Fruit fly (Drosophila melanogaster) whole organism, embryonic: Measurements from ENCODE around the gene MtnE.

Experiments
- CG1024 ChIP-seq: fragments of 200-800 bp; sonication (Bioruptor generic); IDR thresholded peaks from 2 replicates; pipeline ENCODE4 v1.3.6; 2022; ENCODE audit warnings: missing biosample characterization, missing genetic modification characterization
- CG11093 ChIP-seq: fragments of 200-800 bp; sonication (Bioruptor generic); IDR thresholded peaks from 3 replicates; pipeline ENCODE4 v1.3.6; 2022; ENCODE audit warnings: missing biosample characterization, missing genetic modification characterization
- CG12071 ChIP-seq: fragments of 200-800 bp; sonication (Bioruptor generic); optimal IDR thresholded peaks from 3 replicates; lab custom pipeline; 2018; ENCODE audit warnings: missing biosample characterization, mild to moderate bottlenecking, missing genetic modification characterization
- CG12155 ChIP-seq: fragments of 200-800 bp; sonication (Bioruptor generic); optimal IDR thresholded peaks from 3 replicates; lab custom pipeline; 2016; ENCODE audit warnings: missing biosample characterization, missing genetic modification characterization
- CG1233 ChIP-seq: fragments of 200-800 bp; sonication (Bioruptor generic); optimal IDR thresholded peaks from 4 replicates; lab custom pipeline; 2018; ENCODE audit warnings: missing biosample characterization, mild to moderate bottlenecking, missing genetic modification characterization
- CG15011 ChIP-seq: fragments of 200-800 bp; sonication (Bioruptor generic); optimal IDR thresholded peaks from 3 replicates; lab custom pipeline; 2018; ENCODE audit warnings: missing biosample characterization, mild to moderate bottlenecking, missing genetic modification characterization
- CG15073 ChIP-seq: fragments of 200-800 bp; sonication (Bioruptor generic); optimal IDR thresholded peaks from 2 replicates; lab custom pipeline; 2016; ENCODE audit warnings: missing biosample characterization, missing genetic modification characterization
- CG1603 ChIP-seq: fragments of 200-800 bp; sonication (Bioruptor generic); optimal IDR thresholded peaks from 2 replicates; lab custom pipeline; 2019; ENCODE audit warnings: missing biosample characterization, mild to moderate bottlenecking, missing genetic modification characterization, moderate library complexity
- CG16815 ChIP-seq: fragments of 200-800 bp; sonication (Bioruptor generic); optimal IDR thresholded peaks from 3 replicates; lab custom pipeline; 2017; ENCODE audit warnings: missing biosample characterization, mild to moderate bottlenecking, missing genetic modification characterization
- CG17359 ChIP-seq: fragments of 200-800 bp; sonication (Bioruptor generic); optimal IDR thresholded peaks from 3 replicates; lab custom pipeline; 2018; ENCODE audit warnings: missing biosample characterization, mild to moderate bottlenecking, missing genetic modification characterization, moderate library complexity
- CG17568 ChIP-seq: fragments of 200-800 bp; sonication (Bioruptor generic); optimal IDR thresholded peaks from 2 replicates; lab custom pipeline; 2018; ENCODE audit warnings: missing biosample characterization, mild to moderate bottlenecking, missing genetic modification characterization, moderate library complexity
- CG2889 ChIP-seq: fragments of 200-800 bp; sonication (Bioruptor generic); IDR thresholded peaks from 3 replicates; pipeline ENCODE4 v1.3.6; 2022; ENCODE audit warnings: missing biosample characterization, missing genetic modification characterization
- CG32767 ChIP-seq: fragments of 200-800 bp; sonication (Bioruptor generic); IDR thresholded peaks from 2 replicates; pipeline ENCODE4 v1.3.6; 2022; ENCODE audit warnings: missing biosample characterization, missing genetic modification characterization
- CG3407 ChIP-seq: fragments of 200-800 bp; sonication (Bioruptor generic); optimal IDR thresholded peaks from 2 replicates; lab custom pipeline; 2018; ENCODE audit warnings: missing biosample characterization, mild to moderate bottlenecking, missing genetic modification characterization
- CG4707 ChIP-seq: fragments of 200-800 bp; sonication (Bioruptor generic); optimal IDR thresholded peaks from 2 replicates; lab custom pipeline; 2018; ENCODE audit warnings: missing biosample characterization, mild to moderate bottlenecking, missing genetic modification characterization, moderate library complexity
- CG4730 ChIP-seq: fragments of 200-800 bp; sonication (Bioruptor generic); IDR thresholded peaks from 2 replicates; pipeline ENCODE4 v1.3.6; 2022; ENCODE audit warnings: missing biosample characterization, missing genetic modification characterization
- CG4854 ChIP-seq: fragments of 200-800 bp; sonication (Bioruptor generic); optimal IDR thresholded peaks from 2 replicates; lab custom pipeline; 2016; ENCODE audit warnings: missing biosample characterization, missing genetic modification characterization, inconsistent platforms
- CG6654 ChIP-seq: fragments of 200-800 bp; sonication (Bioruptor generic); optimal IDR thresholded peaks from 2 replicates; lab custom pipeline; 2017; ENCODE audit warnings: missing biosample characterization, mild to moderate bottlenecking, missing genetic modification characterization
- CG6689 ChIP-seq: fragments of 200-800 bp; sonication (Bioruptor generic); IDR thresholded peaks from 2 replicates; pipeline ENCODE4 v1.3.6; 2022; ENCODE audit warnings: missing biosample characterization, missing genetic modification characterization
- CG7839 ChIP-seq: fragments of 200-800 bp; sonication (Bioruptor generic); optimal IDR thresholded peaks from 3 replicates; lab custom pipeline; 2018; ENCODE audit warnings: missing biosample characterization, mild to moderate bottlenecking, missing genetic modification characterization, moderate library complexity
- CG8290 ChIP-seq, 3 experiments: fragments of 200-800 bp; sonication (Bioruptor generic); optimal IDR thresholded peaks; 2 replicates each; lab custom pipeline; 2016 to 2019; ENCODE audit warnings: missing biosample characterization in 3 of 3, missing genetic modification characterization in 3 of 3, mild to moderate bottlenecking in 2 of 3, moderate library complexity in 1 of 3
- E2f1 ChIP-seq: fragments of 200-800 bp; sonication (Bioruptor generic); IDR thresholded peaks from 2 replicates; pipeline ENCODE4 v1.3.6; 2022; ENCODE audit warnings: missing biosample characterization, missing genetic modification characterization
- Fer1 ChIP-seq: fragments of 200-800 bp; sonication (Bioruptor generic); optimal IDR thresholded peaks from 2 replicates; lab custom pipeline; 2017; ENCODE audit warnings: missing biosample characterization, mild to moderate bottlenecking, missing genetic modification characterization
- Hr3 ChIP-seq: fragments of 200-800 bp; sonication (Bioruptor generic); optimal IDR thresholded peaks from 3 replicates; lab custom pipeline; 2016; ENCODE audit warnings: missing biosample characterization, missing genetic modification characterization
- Hsf ChIP-seq: fragments of 200-800 bp; sonication (Bioruptor generic); optimal IDR thresholded peaks from 3 replicates; lab custom pipeline; 2016; ENCODE audit warnings: missing biosample characterization, missing genetic modification characterization
- Mad ChIP-seq: fragments of 200-800 bp; sonication (Bioruptor generic); optimal IDR thresholded peaks from 2 replicates; lab custom pipeline; 2016; ENCODE audit warnings: missing biosample characterization, missing genetic modification characterization
- Opbp ChIP-seq: fragments of 200-800 bp; sonication (Bioruptor generic); IDR thresholded peaks from 3 replicates; pipeline ENCODE4 v1.3.6; 2022; ENCODE audit warnings: missing biosample characterization, missing genetic modification characterization; ENCODE audit not compliant: partially characterized antibody
- Usf ChIP-seq: fragments of 200-800 bp; sonication (Bioruptor generic); optimal IDR thresholded peaks from 2 replicates; lab custom pipeline; 2017; ENCODE audit warnings: missing genotype, missing biosample characterization, missing genetic modification characterization
- cato ChIP-seq: fragments of 200-800 bp; sonication (Bioruptor generic); optimal IDR thresholded peaks from 2 replicates; lab custom pipeline; 2016; ENCODE audit warnings: missing biosample characterization, missing genetic modification characterization, borderline replicate concordance
- chm ChIP-seq: fragments of 200-800 bp; sonication (Bioruptor generic); IDR thresholded peaks from 2 replicates; pipeline ENCODE4 v1.3.6; 2022; ENCODE audit warnings: missing biosample characterization, missing genetic modification characterization
- crol ChIP-seq: fragments of 200-800 bp; sonication (Bioruptor generic); IDR thresholded peaks from 2 replicates; pipeline ENCODE4 v1.3.6; 2022; ENCODE audit warnings: missing biosample characterization, missing genetic modification characterization
- da ChIP-seq: fragments of 200-800 bp; sonication (Bioruptor generic); optimal IDR thresholded peaks from 2 replicates; lab custom pipeline; 2016; ENCODE audit warnings: missing biosample characterization, missing genetic modification characterization
- gce ChIP-seq: fragments of 200-800 bp; sonication (Bioruptor generic); IDR thresholded peaks from 3 replicates; pipeline ENCODE4 v1.3.6; 2022; ENCODE audit warnings: missing biosample characterization, missing genetic modification characterization
- gt ChIP-seq: fragments of 200-800 bp; sonication (Bioruptor generic); IDR thresholded peaks from 2 replicates; pipeline ENCODE4 v1.3.6; 2022; ENCODE audit warnings: missing biosample characterization, missing genetic modification characterization
- jing ChIP-seq: fragments of 200-800 bp; sonication (Bioruptor generic); optimal IDR thresholded peaks from 2 replicates; lab custom pipeline; 2018; ENCODE audit warnings: missing biosample characterization, mild to moderate bottlenecking, missing genetic modification characterization
- jumu ChIP-seq: fragments of 200-800 bp; sonication (Bioruptor generic); optimal IDR thresholded peaks from 3 replicates; lab custom pipeline; 2016; ENCODE audit warnings: missing biosample characterization, missing genetic modification characterization
- ken ChIP-seq: fragments of 200-800 bp; sonication (Bioruptor generic); IDR thresholded peaks from 3 replicates; pipeline ENCODE4 v1.3.6; 2022; ENCODE audit warnings: missing biosample characterization, missing genetic modification characterization
- mirr ChIP-seq: fragments of 200-800 bp; sonication (Bioruptor generic); optimal IDR thresholded peaks from 3 replicates; lab custom pipeline; 2018; ENCODE audit warnings: missing biosample characterization, mild to moderate bottlenecking, missing genetic modification characterization
- p53 ChIP-seq: fragments of 200-800 bp; sonication (Bioruptor generic); optimal IDR thresholded peaks from 2 replicates; lab custom pipeline; 2016; ENCODE audit warnings: missing biosample characterization, missing genetic modification characterization
- pan ChIP-seq, 4 experiments: fragments of >200 bp in 3 of 4; fragments of 200-800 bp in 1 of 4; sonication (Bioruptor generic) in 1 of 4; optimal IDR thresholded peaks in 3 of 4; IDR thresholded peaks in 1 of 4; 2 replicates each; pipeline versions ENCODE4 v1.3.6 to Lab custom; 2017 to 2022; ENCODE audit warnings: missing biosample characterization in 2 of 4, missing genetic modification characterization in 2 of 4, mixed read lengths in 1 of 4
- pb ChIP-seq: fragments of 200-800 bp; sonication (Bioruptor generic); optimal IDR thresholded peaks from 3 replicates; lab custom pipeline; 2016; ENCODE audit warnings: missing biosample characterization, missing genetic modification characterization
- pum ChIP-seq: fragments of 200-800 bp; sonication (Bioruptor generic); optimal IDR thresholded peaks from 2 replicates; lab custom pipeline; 2016; ENCODE audit warnings: missing biosample characterization, missing genetic modification characterization
- so ChIP-seq: fragments of 200-800 bp; sonication (Bioruptor generic); IDR thresholded peaks from 3 replicates; pipeline ENCODE4 v1.3.6; 2022; ENCODE audit warnings: missing biosample characterization, missing genetic modification characterization
- sug ChIP-seq: fragments of 200-800 bp; optimal IDR thresholded peaks from 2 replicates; lab custom pipeline; 2019; ENCODE audit warnings: missing biosample characterization, mild to moderate bottlenecking, missing genetic modification characterization, moderate library complexity
- tgo ChIP-seq: fragments of 200-800 bp; sonication (Bioruptor generic); IDR thresholded peaks from 3 replicates; pipeline ENCODE4 v1.3.6; 2022; ENCODE audit warnings: missing biosample characterization, missing genetic modification characterization
- tio ChIP-seq: fragments of 200-800 bp; sonication (Bioruptor generic); optimal IDR thresholded peaks from 2 replicates; lab custom pipeline; 2017; ENCODE audit warnings: missing biosample characterization, missing genetic modification characterization, inconsistent platforms
- wor ChIP-seq: fragments of 200-800 bp; sonication (Bioruptor generic); IDR thresholded peaks from 2 replicates; pipeline ENCODE4 v1.3.6; 2022; ENCODE audit warnings: missing biosample characterization, missing genetic modification characterization
- yki ChIP-seq: fragments of >200 bp; optimal IDR thresholded peaks from 3 replicates; lab custom pipeline; 2018
- zf30C ChIP-seq: fragments of 200-800 bp; sonication (Bioruptor generic); optimal IDR thresholded peaks from 3 replicates; lab custom pipeline; 2018; ENCODE audit warnings: missing biosample characterization, mild to moderate bottlenecking, missing genetic modification characterization

The MtnE gene

DNA sequence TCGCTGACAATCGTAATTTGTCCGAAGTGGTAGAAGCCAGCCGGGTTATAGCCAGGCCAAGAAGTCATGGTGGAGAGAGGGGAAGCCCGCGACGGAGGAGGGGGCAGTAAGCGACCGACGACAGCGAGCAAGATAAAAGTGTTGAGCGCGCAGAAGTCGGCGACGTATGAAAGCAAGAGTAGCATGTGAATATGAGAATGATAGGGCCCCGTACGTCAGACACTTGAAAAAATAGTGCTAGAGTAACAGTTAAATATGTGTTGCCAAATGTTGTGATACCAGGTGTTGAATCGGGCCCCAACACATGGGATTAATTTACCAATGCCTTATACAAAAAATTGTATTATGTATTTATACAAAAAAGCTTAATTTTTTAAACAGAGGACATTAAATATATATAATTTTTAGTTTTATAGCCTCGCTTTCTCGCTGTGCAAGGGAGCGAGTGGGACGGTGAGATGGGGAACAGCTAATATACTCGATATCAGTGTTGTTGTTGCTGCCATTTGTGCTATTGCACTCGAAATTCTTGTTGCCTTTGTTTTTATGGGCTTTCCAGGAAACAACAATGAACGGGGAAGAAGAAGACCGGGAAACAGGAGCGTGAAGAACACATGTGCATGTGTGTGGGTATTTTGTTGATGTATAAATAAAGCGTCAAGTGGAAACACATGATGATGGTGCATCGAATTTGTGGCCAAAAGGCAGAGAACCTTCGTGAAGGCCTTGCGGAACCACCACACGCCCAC lies 15.5 kb upstream of the MtnE start (continued):
- TF ChIP-seq CG1603 (tag; lab: Kevin White, UChicago) (peak; percentile 42), CG6654 (peak; percentile 78), CG12155 (GFP tag; lab: Kevin White, UChicago) (peak; percentile 78), cato (GFP tag; lab: Kevin White, UChicago) (peak; percentile 83), CG15073 (no peak), crol (peak; percentile 95), CG16815 (GFP tag; lab: Kevin White, UChicago) (peak; percentile 87), so (peak; percentile 75), CG2889 (GFP tag; lab: Robert Waterston, UW) (peak; percentile 73), CG15011 (GFP tag; lab: Kevin White, UChicago) (peak; percentile 62), Opbp (no peak), Fer1 (GFP tag; lab: Kevin White, UChicago) (peak; percentile 92), p53 (GFP tag; lab: Kevin White, UChicago) (no peak), chm (peak; percentile 58), CG1233 (GFP tag; lab: Kevin White, UChicago) (peak; percentile 80), Hr3 (GFP tag; lab: Kevin White, UChicago) (peak; percentile 83), wor (GFP tag; lab: Robert Waterston, UW) (peak; percentile 77), CG17359 (tag; lab: Kevin White, UChicago) (peak; percentile 88), Hsf (peak; percentile 67), tgo (peak; percentile 89), sug (peak; percentile 87), gt (GFP tag; lab: Robert Waterston, UW) (peak; percentile 40; the same call in 1 of the 2 replicates), yki (lab: Kevin White, UChicago) (no peak), pan (optimal IDR thresholded peaks at IDR 0.05; lab: Kevin White, UChicago) (no peak), pan (GFP tag; optimal IDR thresholded peaks at IDR 0.05 in 1 of 2, IDR thresholded peaks at IDR 0.05 in 1 of 2) (peak in 1 of 2 experiments; percentile 77), Usf (GFP tag; lab: Kevin White, UChicago) (peak; percentile 76), CG12071 (peak; percentile 66), CG3407 (peak; percentile 75), jumu (no peak), CG4854 (GFP tag; lab: Kevin White, UChicago) (peak; percentile 45), ken (peak; percentile 76), CG8290 (GFP tag; optimal IDR thresholded peaks at IDR 0.05; lab: Kevin White, UChicago) (peak; percentile 80), CG8290 (tag; optimal IDR thresholded peaks at IDR 0.05; lab: Kevin White, UChicago) (peak; percentile 11 to 44), mirr (GFP tag; lab: Kevin White, UChicago) (peak; percentile 93), Mad (GFP tag; lab: Kevin White, UChicago) (peak; percentile 46), gce (GFP tag; lab: Robert Waterston, UW) (0 out of 3 replicates have a peak, but pooled peaks have one; percentile 20), CG4707 (GFP tag; lab: Kevin White, UChicago) (peak; percentile 17), CG7839 (tag; lab: Kevin White, UChicago) (peak; percentile 90), CG4730 (GFP tag; lab: Robert Waterston, UW) (peak; percentile 81), E2f1 (GFP tag; lab: Robert Waterston, UW) (peak; percentile 75), zf30C (peak; percentile 97), pb (no peak), CG17568 (GFP tag; lab: Kevin White, UChicago) (peak; percentile 74), da (no peak), jing (GFP tag; lab: Kevin White, UChicago) (peak; percentile 74), CG1024 (GFP tag; lab: Robert Waterston, UW) (0 out of 2 replicates have a peak, but pooled peaks have one; percentile 46), CG32767 (GFP tag; lab: Robert Waterston, UW) (peak; percentile 58; the same call in 1 of the 2 replicates), tio (peak; percentile 83), CG11093 (peak; percentile 67; the same call in 2 of the 3 replicates), pum (GFP tag; lab: Kevin White, UChicago) (peak; percentile 12), CG6689 (peak; percentile 89)
